Fruit fly (Drosophila melanogaster) whole organism, prepupa: ENCODE measurements around the gene Pax.

Experiments
- CG10631 ChIP-seq: fragments of 200-800 bp; sonication (Bioruptor generic); optimal IDR thresholded peaks from 2 replicates; lab custom pipeline; 2016; ENCODE audit warnings: missing biosample characterization, missing genetic modification characterization
- CG10669 ChIP-seq: fragments of 200-800 bp; sonication (Bioruptor generic); optimal IDR thresholded peaks from 3 replicates; lab custom pipeline; 2018; ENCODE audit warnings: missing biosample characterization, mild to moderate bottlenecking, missing genetic modification characterization, moderate library complexity
- CG11762 ChIP-seq: fragments of 200-800 bp; sonication (Bioruptor generic); optimal IDR thresholded peaks from 3 replicates; lab custom pipeline; 2016; ENCODE audit warnings: missing biosample characterization, missing genetic modification characterization; ENCODE audit not compliant: insufficient read depth
- CG11902 ChIP-seq: fragments of 200-800 bp; sonication (Bioruptor generic); optimal IDR thresholded peaks from 3 replicates; lab custom pipeline; 2016; ENCODE audit warnings: missing biosample characterization, missing genetic modification characterization
- CG3032 ChIP-seq: fragments of 200-800 bp; optimal IDR thresholded peaks from 2 replicates; lab custom pipeline; 2019; ENCODE audit warnings: missing biosample characterization, mild to moderate bottlenecking, missing genetic modification characterization, moderate library complexity
- CG32006 ChIP-seq: fragments of 200-800 bp; sonication (Bioruptor generic); optimal IDR thresholded peaks from 3 replicates; lab custom pipeline; 2017; ENCODE audit warnings: missing biosample characterization, mild to moderate bottlenecking, missing genetic modification characterization
- CG3919 ChIP-seq: fragments of 200-800 bp; sonication (Bioruptor generic); optimal IDR thresholded peaks from 3 replicates; lab custom pipeline; 2016; ENCODE audit warnings: missing biosample characterization, missing genetic modification characterization
- CG4318 ChIP-seq: fragments of 200-800 bp; sonication (Bioruptor generic); optimal IDR thresholded peaks from 3 replicates; lab custom pipeline; 2017; ENCODE audit warnings: missing biosample characterization, mild to moderate bottlenecking, missing genetic modification characterization
- CG6163 ChIP-seq: fragments of 200-800 bp; sonication (Bioruptor generic); IDR thresholded peaks from 3 replicates; pipeline ENCODE4 v1.3.6; 2022; ENCODE audit warnings: missing biosample characterization, missing genetic modification characterization
- CG6276 ChIP-seq: fragments of 200-800 bp; sonication (Bioruptor generic); optimal IDR thresholded peaks from 2 replicates; lab custom pipeline; 2017; ENCODE audit warnings: missing biosample characterization, mild to moderate bottlenecking, missing genetic modification characterization
- CG6808 ChIP-seq: fragments of 200-800 bp; sonication (Bioruptor generic); optimal IDR thresholded peaks from 3 replicates; lab custom pipeline; 2017; ENCODE audit warnings: missing biosample characterization, missing genetic modification characterization, mild to moderate bottlenecking, moderate library complexity, missing genetic modification reagents
- CG8119 ChIP-seq: fragments of 200-800 bp; sonication (Bioruptor generic); IDR thresholded peaks from 3 replicates; pipeline ENCODE4 v1.3.6; 2022; ENCODE audit warnings: missing biosample characterization, missing genetic modification characterization
- Eip78C ChIP-seq: fragments of 200-800 bp; sonication (Bioruptor generic); peaks from one replicate; lab custom pipeline; 2016; ENCODE audit warnings: missing biosample characterization, missing genetic modification characterization
- Eip93F ChIP-seq: fragments of 200-800 bp; sonication (Bioruptor generic); optimal IDR thresholded peaks from 2 replicates; lab custom pipeline; 2016; ENCODE audit warnings: missing biosample characterization, mild to moderate bottlenecking, missing genetic modification characterization
- Ets21C ChIP-seq: fragments of 200-800 bp; sonication (Bioruptor generic); optimal IDR thresholded peaks from 3 replicates; lab custom pipeline; 2016; ENCODE audit warnings: missing biosample characterization, missing genetic modification characterization
- Ets96B ChIP-seq: fragments of 200-800 bp; optimal IDR thresholded peaks from 2 replicates; lab custom pipeline; 2019; ENCODE audit warnings: missing biosample characterization, mild to moderate bottlenecking, missing genetic modification characterization, moderate library complexity
- Gug ChIP-seq: fragments of 200-800 bp; sonication (Bioruptor generic); IDR thresholded peaks from 2 replicates; pipeline ENCODE4 v1.3.6; 2022; ENCODE audit warnings: missing biosample characterization, missing genetic modification characterization
- Hr4 ChIP-seq: fragments of 200-800 bp; sonication (Bioruptor generic); optimal IDR thresholded peaks from 3 replicates; lab custom pipeline; 2016; ENCODE audit warnings: missing biosample characterization, missing genetic modification characterization
- Lpt ChIP-seq: fragments of 200-800 bp; sonication (Bioruptor generic); optimal IDR thresholded peaks from 3 replicates; lab custom pipeline; 2016; ENCODE audit warnings: missing biosample characterization, missing genetic modification characterization
- Met ChIP-seq: fragments of 200-800 bp; sonication (Bioruptor generic); optimal IDR thresholded peaks from 3 replicates; lab custom pipeline; 2016; ENCODE audit warnings: missing biosample characterization, missing genetic modification characterization
- OdsH ChIP-seq: fragments of 200-800 bp; sonication (Bioruptor generic); optimal IDR thresholded peaks from 3 replicates; lab custom pipeline; 2016; ENCODE audit warnings: missing biosample characterization, missing genetic modification characterization
- Sox14 ChIP-seq: fragments of 200-800 bp; sonication (Bioruptor generic); optimal IDR thresholded peaks from 3 replicates; lab custom pipeline; 2016; ENCODE audit warnings: missing biosample characterization, missing genetic modification characterization
- acj6 ChIP-seq: fragments of 200-800 bp; sonication (Bioruptor generic); optimal IDR thresholded peaks from 3 replicates; lab custom pipeline; 2016; ENCODE audit warnings: missing biosample characterization, missing genetic modification characterization
- dac ChIP-seq: fragments of 200-800 bp; sonication (Bioruptor generic); optimal IDR thresholded peaks from 2 replicates; lab custom pipeline; 2017; ENCODE audit warnings: missing biosample characterization, mild to moderate bottlenecking, missing genetic modification characterization
- dsx ChIP-seq: fragments of 200-800 bp; optimal IDR thresholded peaks from 3 replicates; lab custom pipeline; 2019; ENCODE audit warnings: missing biosample characterization, mild to moderate bottlenecking, missing genetic modification characterization, moderate library complexity; ENCODE audit not compliant: poor library complexity, severe bottlenecking
- eg ChIP-seq: fragments of 200-800 bp; sonication (Bioruptor generic); IDR thresholded peaks from 3 replicates; pipeline ENCODE4 v1.3.6; 2022; ENCODE audit warnings: missing biosample characterization, missing genetic modification characterization
- esn ChIP-seq: fragments of 200-800 bp; sonication (Bioruptor generic); optimal IDR thresholded peaks from 2 replicates; lab custom pipeline; 2016; ENCODE audit warnings: missing biosample characterization, mild to moderate bottlenecking, missing genetic modification characterization, moderate library complexity
- fd59A ChIP-seq: fragments of 200-800 bp; sonication (Bioruptor generic); optimal IDR thresholded peaks from 2 replicates; lab custom pipeline; 2017; ENCODE audit warnings: missing biosample characterization, mild to moderate bottlenecking, missing genetic modification characterization, missing genetic modification reagents
- lz ChIP-seq: fragments of 200-800 bp; sonication (Bioruptor generic); optimal IDR thresholded peaks from 3 replicates; lab custom pipeline; 2016; ENCODE audit warnings: missing biosample characterization, missing genetic modification characterization
- net ChIP-seq: fragments of 200-800 bp; sonication (Bioruptor generic); optimal IDR thresholded peaks from 3 replicates; lab custom pipeline; 2016; ENCODE audit warnings: missing biosample characterization, missing genetic modification characterization
- pdm3 ChIP-seq: fragments of 200-800 bp; sonication (Bioruptor generic); optimal IDR thresholded peaks from 3 replicates; lab custom pipeline; 2016; ENCODE audit warnings: missing biosample characterization, missing genetic modification characterization
- salr ChIP-seq, 2 experiments: fragments of 200-800 bp; sonication (Bioruptor generic); optimal IDR thresholded peaks; 3 replicates each; lab custom pipeline; 2016 to 2018; ENCODE audit warnings: missing biosample characterization in 2 of 2, missing genetic modification characterization in 2 of 2, mild to moderate bottlenecking in 1 of 2
- spab ChIP-seq: fragments of 200-800 bp; sonication (Bioruptor generic); optimal IDR thresholded peaks from 2 replicates; lab custom pipeline; 2017; ENCODE audit warnings: missing biosample characterization, mild to moderate bottlenecking, missing genetic modification characterization, missing genetic modification reagents
- ss ChIP-seq, 2 experiments: fragments of 200-800 bp; sonication (Bioruptor generic); optimal IDR thresholded peaks; 2 replicates in 1 of 2; 3 replicates in 1 of 2; lab custom pipeline; 2017 to 2018; ENCODE audit warnings: mild to moderate bottlenecking in 2 of 2, missing biosample characterization in 2 of 2, missing genetic modification characterization in 2 of 2, moderate library complexity in 1 of 2
- svp ChIP-seq: fragments of 200-800 bp; sonication (Bioruptor generic); peaks from one replicate; lab custom pipeline; 2016; ENCODE audit warnings: missing biosample characterization, missing genetic modification characterization
- topi ChIP-seq: fragments of 200-800 bp; sonication (Bioruptor generic); optimal IDR thresholded peaks from 3 replicates; lab custom pipeline; 2016; ENCODE audit warnings: missing biosample characterization, missing genetic modification characterization
- vri ChIP-seq: fragments of 200-800 bp; sonication (Bioruptor generic); optimal IDR thresholded peaks from 3 replicates; lab custom pipeline; 2016; ENCODE audit warnings: missing biosample characterization, mild to moderate bottlenecking, missing genetic modification characterization

Gene Pax

dm6 chr2L:19463824-19464317, 37.5 kb upstream of the Pax start, which contains the start of gene tj:
tj (plus strand) TSS chr2L:19464267.
- TF ChIP-seq CG6163 (GFP tag; lab: Robert Waterston, UW) (0 out of 3 replicates have a peak, but pooled peaks have one; percentile 22), CG6276 (GFP tag; lab: Kevin White, UChicago) (no peak), Eip78C (GFP tag; lab: Kevin White, UChicago) (peak; percentile 12), svp (GFP tag; lab: Kevin White, UChicago) (peak; percentile 60)

DNA sequence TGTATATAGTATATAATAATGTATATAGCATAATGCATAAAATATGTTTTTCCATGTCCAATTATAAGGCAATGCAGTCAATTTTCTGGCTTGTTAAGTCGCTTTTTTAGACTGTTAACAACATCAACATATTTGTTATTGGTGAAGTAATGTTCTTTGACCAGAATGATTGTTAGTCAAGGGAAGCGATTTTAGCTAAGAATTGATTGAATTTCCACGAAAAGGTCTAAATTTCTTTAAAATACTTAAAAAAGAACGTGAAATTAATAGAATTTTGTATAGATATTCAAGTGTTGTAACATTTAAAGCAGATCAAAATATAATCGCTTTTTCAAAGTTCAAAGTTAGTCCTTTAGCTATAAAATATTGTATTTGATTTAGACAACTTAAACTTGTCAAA, 37.0 kb upstream of the Pax start:
- TF ChIP-seq CG10669 (GFP tag; lab: Kevin White, UChicago), result no peak
- TF ChIP-seq CG32006 (GFP tag; lab: Kevin White, UChicago), result peak; percentile 75
- TF ChIP-seq CG4318 (GFP tag; lab: Kevin White, UChicago), result peak; percentile 58
- peak; percentile 9 for TF ChIP-seq Hr4 (GFP tag; lab: Kevin White, UChicago)
- TF ChIP-seq spab (GFP tag; lab: Kevin White, UChicago), result peak; percentile 0
- TF ChIP-seq salr (GFP tag; optimal IDR thresholded peaks at IDR 0.05; lab: Kevin White, UChicago), result peak in 1 of 2 experiments; percentile 36
- TF ChIP-seq OdsH, result peak; percentile 17
- peak; percentile 10 for TF ChIP-seq CG3032 (tag; lab: Kevin White, UChicago)
- peak; percentile 9 for TF ChIP-seq CG3919 (GFP tag; lab: Kevin White, UChicago)
- TF ChIP-seq svp (GFP tag; lab: Kevin White, UChicago), result peak; percentile 48
- peak; percentile 0 for TF ChIP-seq Sox14 (GFP tag; lab: Kevin White, UChicago)
- peak; percentile 1 for TF ChIP-seq pdm3
- no peak for TF ChIP-seq CG11762 (GFP tag; lab: Kevin White, UChicago)
- TF ChIP-seq CG6808, result no peak
- TF ChIP-seq CG10631 (GFP tag; lab: Kevin White, UChicago), result peak; percentile 24
- peak; percentile 84 for TF ChIP-seq Eip78C (GFP tag; lab: Kevin White, UChicago)
- TF ChIP-seq CG6276 (GFP tag; lab: Kevin White, UChicago), result peak; percentile 52
- TF ChIP-seq lz (GFP tag; lab: Kevin White, UChicago), result no peak
- TF ChIP-seq, all 60 proteins: peak for 14

dm6 chr2L:19462898-19463297, 36.5 kb upstream of the Pax start:
- TF ChIP-seq eg (GFP tag; lab: Robert Waterston, UW), result no peak
- TF ChIP-seq acj6, result no peak
- TF ChIP-seq CG3919 (GFP tag; lab: Kevin White, UChicago), result no peak
- no peak for TF ChIP-seq CG3032 (tag; lab: Kevin White, UChicago)
- no peak for TF ChIP-seq esn (GFP tag; lab: Kevin White, UChicago)
- TF ChIP-seq Lpt (GFP tag; lab: Kevin White, UChicago), result no peak
- no peak for TF ChIP-seq Ets21C (GFP tag; lab: Kevin White, UChicago)
- no peak for TF ChIP-seq CG10669 (GFP tag; lab: Kevin White, UChicago)
- TF ChIP-seq CG11902 (GFP tag; lab: Kevin White, UChicago), result no peak
- no peak for TF ChIP-seq Eip78C (GFP tag; lab: Kevin White, UChicago)
- TF ChIP-seq Gug (GFP tag; lab: Robert Waterston, UW), result no peak
- TF ChIP-seq dsx (GFP tag; lab: Kevin White, UChicago), result no peak
- no peak for TF ChIP-seq Met (GFP tag; lab: Kevin White, UChicago)
- no peak for TF ChIP-seq Ets96B (tag; lab: Kevin White, UChicago)
- no peak for TF ChIP-seq Sox14 (GFP tag; lab: Kevin White, UChicago)
- no peak for TF ChIP-seq dac
- TF ChIP-seq CG6808, result no peak
- TF ChIP-seq CG8119 (GFP tag; lab: Robert Waterston, UW), result no peak
- no peak for TF ChIP-seq svp (GFP tag; lab: Kevin White, UChicago)
- TF ChIP-seq, all 60 proteins: peak for 0

DNA sequence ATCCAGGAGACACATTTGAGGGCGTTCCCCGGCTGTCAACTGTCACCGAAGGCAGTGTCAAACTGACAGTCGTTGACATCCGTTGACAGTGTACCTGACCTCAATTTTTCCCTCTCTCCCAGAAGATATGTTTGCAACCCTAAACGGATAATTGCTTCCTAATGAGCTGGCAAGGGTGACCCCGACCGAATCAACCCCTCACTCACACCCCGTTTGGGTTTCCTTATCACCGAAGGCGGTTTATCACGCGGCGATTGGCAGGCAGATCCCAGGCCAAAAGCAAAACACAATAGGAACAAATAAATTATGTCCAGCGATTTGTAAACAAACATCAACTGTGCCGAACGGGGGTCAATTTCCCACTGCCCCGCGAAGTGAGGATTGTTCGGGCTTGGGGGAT, 33.0 kb upstream of the Pax start:
- TF ChIP-seq net (GFP tag; lab: Kevin White, UChicago), result no peak
- no peak for TF ChIP-seq ss (GFP tag; optimal IDR thresholded peaks at IDR 0.05; lab: Kevin White, UChicago)
- no peak for TF ChIP-seq topi (GFP tag; lab: Kevin White, UChicago)
- TF ChIP-seq svp (GFP tag; lab: Kevin White, UChicago), result peak; percentile 5
- no peak for TF ChIP-seq vri (GFP tag; lab: Kevin White, UChicago)
- no peak for TF ChIP-seq fd59A (GFP tag; lab: Kevin White, UChicago)
- TF ChIP-seq CG6163 (GFP tag; lab: Robert Waterston, UW), result no peak
- no peak for TF ChIP-seq Eip93F (GFP tag; lab: Kevin White, UChicago)
- TF ChIP-seq, all 60 proteins: peak for 1
